Worm (Caenorhabditis elegans) whole organism, midembryonic: ENCODE measurements around the gene nstp-5.

Experiments
- T22C8.4 ChIP-seq: fragments of 200-800 bp; sonication (Bioruptor generic); IDR thresholded peaks from 2 replicates; pipeline ENCODE4 v1.3.6; 2022; ENCODE audit warnings: missing genetic modification characterization, missing compliant biosample characterization
- cog-1 ChIP-seq: sonication (generic microtip); optimal IDR thresholded peaks from 2 replicates; lab custom pipeline; 2016; ENCODE audit warnings: missing genetic modification characterization, missing compliant biosample characterization
- flt-1 ChIP-seq: fragments of 200-800 bp; sonication (Bioruptor generic); IDR thresholded peaks from 2 replicates; pipeline ENCODE4 v1.3.6; 2022; ENCODE audit warnings: missing genetic modification characterization, missing compliant biosample characterization
- klf-2 ChIP-seq: fragments of 200-800 bp; sonication (Bioruptor generic); conservative IDR thresholded peaks from 2 replicates; pipeline ENCODE4 v1.3.6; 2022; ENCODE audit warnings: missing genetic modification reagents, missing genetic modification characterization, missing compliant biosample characterization
- med-1 ChIP-seq: sonication (generic microtip); optimal IDR thresholded peaks from 2 replicates; lab custom pipeline; 2017; ENCODE audit warnings: missing genetic modification characterization, mild to moderate bottlenecking, missing compliant biosample characterization, antibody characterized with exemption, missing genetic modification reagents; ENCODE audit not compliant: insufficient read depth
- ref-1 ChIP-seq: fragments of 200-800 bp; sonication (Bioruptor generic); conservative IDR thresholded peaks from 2 replicates; pipeline ENCODE4 v1.3.6; 2022; ENCODE audit warnings: missing genetic modification reagents, missing genetic modification characterization, missing compliant biosample characterization
- tab-1 ChIP-seq: fragments of 200-800 bp; sonication (Bioruptor generic); IDR thresholded peaks from 2 replicates; pipeline ENCODE4 v1.3.6; 2022; ENCODE audit warnings: missing genetic modification characterization, missing compliant biosample characterization
- ztf-23 ChIP-seq: fragments of 200-800 bp; sonication (Bioruptor generic); IDR thresholded peaks from 2 replicates; pipeline ENCODE4 v1.3.6; 2022; ENCODE audit warnings: missing genetic modification reagents, missing genetic modification characterization, missing compliant biosample characterization
- ztf-29 ChIP-seq: fragments of 200-800 bp; sonication (Bioruptor generic); IDR thresholded peaks from 2 replicates; pipeline ENCODE4 v1.3.6; 2022; ENCODE audit warnings: missing genetic modification reagents, missing genetic modification characterization, missing compliant biosample characterization

nstp-5 gene

DNA sequence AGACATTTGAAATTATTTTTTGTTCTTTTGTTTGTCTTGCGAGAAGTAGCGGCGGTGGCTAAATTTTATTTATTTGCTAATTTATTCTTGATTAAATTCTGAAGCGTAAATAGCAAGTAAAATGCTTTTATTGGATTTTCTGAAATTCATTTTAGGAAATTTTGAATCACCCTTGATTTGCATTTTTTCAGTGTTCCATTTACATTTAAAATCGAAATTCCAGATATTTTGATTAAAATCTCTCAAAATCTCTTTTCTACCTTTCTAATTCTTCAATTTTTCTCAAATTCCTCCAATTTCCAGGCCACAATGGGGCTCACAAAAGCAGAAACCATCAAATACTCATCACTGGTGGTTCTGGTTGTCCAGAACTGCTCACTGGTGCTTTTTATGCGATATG is at the start of gene nstp-5:
TSS of gene nstp-5 (plus strand) at position 301 of the 400 bp plus-strand sequence.
- no peak for TF ChIP-seq ztf-23 (GFP tag; lab: Robert Waterston, UW)
- TF ChIP-seq ztf-29 (GFP tag; lab: Robert Waterston, UW): no peak
- no peak for TF ChIP-seq cog-1 (tag; lab: Kevin White, UChicago)
- TF ChIP-seq tab-1 (GFP tag; lab: Robert Waterston, UW): no peak
- no peak for TF ChIP-seq flt-1
- TF ChIP-seq ref-1 (GFP tag; lab: Robert Waterston, UW): no peak
- TF ChIP-seq med-1 (GFP tag; lab: Kevin White, UChicago): no peak
- TF ChIP-seq T22C8.4 (GFP tag; lab: Robert Waterston, UW): no peak
- TF ChIP-seq klf-2 (GFP tag; lab: Robert Waterston, UW): no peak

DNA sequence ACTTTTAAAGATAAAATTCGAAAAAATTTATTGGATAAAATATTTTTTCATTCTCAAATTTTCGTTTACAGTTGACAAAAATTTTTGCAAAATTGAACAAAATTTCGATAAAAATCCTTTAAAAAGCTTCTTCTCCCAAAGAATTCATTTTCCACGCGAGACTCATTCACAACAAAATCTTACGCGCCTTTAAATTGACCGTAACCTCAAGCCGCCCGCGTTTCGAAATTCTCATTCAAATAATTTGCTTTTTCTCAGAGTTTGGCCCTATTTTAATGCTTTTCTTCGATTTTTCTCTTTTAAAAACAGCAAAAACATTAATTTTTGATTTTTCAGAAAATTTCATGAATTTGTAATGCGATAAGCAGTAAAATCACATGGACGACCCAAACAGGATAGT is 49.8 kb upstream of the nstp-5 start, which contains the start of gene F07C6.4:
TSS of gene F07C6.4 (plus strand) at position 330 of the 400 bp plus-strand sequence.
- TF ChIP-seq ztf-23 (GFP tag; lab: Robert Waterston, UW) (no peak), T22C8.4 (GFP tag; lab: Robert Waterston, UW) (no peak), flt-1 (no peak), med-1 (GFP tag; lab: Kevin White, UChicago) (no peak), klf-2 (GFP tag; lab: Robert Waterston, UW) (no peak), cog-1 (tag; lab: Kevin White, UChicago) (no peak), ztf-29 (GFP tag; lab: Robert Waterston, UW) (no peak), tab-1 (GFP tag; lab: Robert Waterston, UW) (no peak), ref-1 (GFP tag; lab: Robert Waterston, UW) (no peak)

DNA sequence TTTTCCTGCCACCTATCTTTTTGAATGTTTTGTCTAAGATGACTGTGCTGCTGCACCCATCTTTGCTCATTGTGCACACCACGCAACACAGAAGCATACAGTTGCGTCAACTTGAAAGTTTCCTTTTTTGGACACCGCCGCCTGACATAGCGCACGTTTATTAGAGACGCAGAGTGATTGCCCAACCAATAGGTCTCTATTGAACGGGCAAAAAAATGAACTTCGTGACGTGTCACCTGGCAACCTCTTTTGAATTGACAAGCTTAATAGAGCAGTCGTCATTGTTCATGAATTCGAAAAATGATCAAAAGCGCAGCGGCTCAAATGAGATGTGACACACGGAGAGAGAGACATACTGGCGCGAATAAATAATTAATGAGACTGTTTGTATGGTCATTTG is 43.8 kb upstream of the nstp-5 start:
- TF ChIP-seq klf-2 (GFP tag; lab: Robert Waterston, UW) (no peak), ztf-23 (GFP tag; lab: Robert Waterston, UW) (no peak), tab-1 (GFP tag; lab: Robert Waterston, UW) (no peak), ztf-29 (GFP tag; lab: Robert Waterston, UW) (no peak), ref-1 (GFP tag; lab: Robert Waterston, UW) (no peak), med-1 (GFP tag; lab: Kevin White, UChicago) (no peak), T22C8.4 (GFP tag; lab: Robert Waterston, UW) (no peak), cog-1 (tag; lab: Kevin White, UChicago) (no peak), flt-1 (no peak)

DNA sequence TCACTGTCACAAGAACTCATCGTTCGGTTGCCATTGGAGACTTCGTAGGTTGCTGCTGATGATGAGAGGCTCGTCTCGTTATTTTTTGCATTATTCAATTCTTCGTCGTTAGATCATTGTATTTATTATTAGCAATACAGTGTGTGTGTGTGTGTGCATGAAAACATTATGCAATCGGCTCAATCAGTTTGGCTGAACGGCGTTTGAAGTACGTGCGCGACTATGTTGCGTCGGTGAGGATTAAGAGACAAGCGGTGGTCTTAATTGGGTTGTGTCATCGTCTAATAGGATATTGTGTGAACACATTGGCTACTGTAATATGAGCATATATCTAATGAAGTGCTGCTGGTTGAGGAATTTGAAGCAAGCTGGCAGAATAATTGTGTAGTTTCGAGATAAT is 41.5 kb upstream of the nstp-5 start:
- TF ChIP-seq flt-1: no peak
- TF ChIP-seq ztf-29 (GFP tag; lab: Robert Waterston, UW): no peak
- TF ChIP-seq tab-1 (GFP tag; lab: Robert Waterston, UW): no peak
- TF ChIP-seq ref-1 (GFP tag; lab: Robert Waterston, UW): no peak
- no peak for TF ChIP-seq klf-2 (GFP tag; lab: Robert Waterston, UW)
- no peak for TF ChIP-seq cog-1 (tag; lab: Kevin White, UChicago)
- no peak for TF ChIP-seq ztf-23 (GFP tag; lab: Robert Waterston, UW)
- no peak for TF ChIP-seq T22C8.4 (GFP tag; lab: Robert Waterston, UW)
- TF ChIP-seq med-1 (GFP tag; lab: Kevin White, UChicago): no peak

ce11 chrIV:12816636-12817035 is 38.7 kb upstream of the nstp-5 start:
- TF ChIP-seq T22C8.4 (GFP tag; lab: Robert Waterston, UW): no peak
- no peak for TF ChIP-seq tab-1 (GFP tag; lab: Robert Waterston, UW)
- no peak for TF ChIP-seq ztf-29 (GFP tag; lab: Robert Waterston, UW)
- TF ChIP-seq flt-1: no peak
- TF ChIP-seq med-1 (GFP tag; lab: Kevin White, UChicago): no peak
- no peak for TF ChIP-seq cog-1 (tag; lab: Kevin White, UChicago)
- no peak for TF ChIP-seq ref-1 (GFP tag; lab: Robert Waterston, UW)
- no peak for TF ChIP-seq ztf-23 (GFP tag; lab: Robert Waterston, UW)
- TF ChIP-seq klf-2 (GFP tag; lab: Robert Waterston, UW): no peak

DNA sequence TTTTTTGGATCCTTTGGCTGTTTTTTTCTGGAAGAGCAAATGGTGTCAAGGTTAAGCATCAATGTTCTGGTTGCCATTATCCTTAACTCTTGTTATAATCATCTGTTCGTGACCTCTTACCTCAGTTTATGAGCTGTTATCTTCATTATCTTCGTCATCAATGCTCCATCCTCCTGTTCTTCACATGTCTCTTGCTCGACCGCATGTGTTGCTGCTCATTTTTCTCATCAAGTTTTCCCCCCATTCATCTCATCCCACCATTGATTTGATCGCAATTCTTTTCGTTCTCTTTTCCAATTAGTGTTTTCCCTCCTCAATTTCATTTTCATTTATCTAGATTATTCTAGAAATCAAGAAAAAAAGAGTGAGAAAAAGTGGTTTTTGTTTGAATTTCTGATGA is 37.8 kb upstream of the nstp-5 start:
- TF ChIP-seq klf-2 (GFP tag; lab: Robert Waterston, UW): no peak
- no peak for TF ChIP-seq ref-1 (GFP tag; lab: Robert Waterston, UW)
- no peak for TF ChIP-seq cog-1 (tag; lab: Kevin White, UChicago)
- TF ChIP-seq med-1 (GFP tag; lab: Kevin White, UChicago): no peak
- TF ChIP-seq T22C8.4 (GFP tag; lab: Robert Waterston, UW): no peak
- no peak for TF ChIP-seq flt-1

DNA sequence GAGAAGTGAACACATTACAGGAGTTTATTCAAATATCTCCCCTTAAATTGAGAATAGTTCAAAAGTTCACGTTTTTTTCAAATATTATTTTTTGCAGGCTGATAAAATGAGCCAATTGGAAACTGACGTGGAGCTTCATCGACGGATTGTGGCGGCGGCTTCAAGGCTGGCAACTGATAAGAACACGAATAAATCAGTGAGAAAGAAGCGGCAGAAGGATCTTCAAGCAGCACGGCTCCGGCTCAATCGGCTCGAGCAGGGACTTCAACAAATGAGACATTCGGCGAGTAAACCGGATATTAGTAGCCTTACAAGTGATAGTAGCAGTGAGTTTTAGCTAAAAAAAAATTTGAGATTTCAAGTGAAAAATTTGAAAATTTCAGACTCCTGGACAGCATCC is 30.0 kb upstream of the nstp-5 start, which contains the start of gene M02B1.4:
TSS of gene M02B1.4 (minus strand) at position 9 of the 400 bp plus-strand sequence.
- TF ChIP-seq cog-1 (tag; lab: Kevin White, UChicago) (no peak), ref-1 (GFP tag; lab: Robert Waterston, UW) (no peak), T22C8.4 (GFP tag; lab: Robert Waterston, UW) (no peak), ztf-29 (GFP tag; lab: Robert Waterston, UW) (no peak)

DNA sequence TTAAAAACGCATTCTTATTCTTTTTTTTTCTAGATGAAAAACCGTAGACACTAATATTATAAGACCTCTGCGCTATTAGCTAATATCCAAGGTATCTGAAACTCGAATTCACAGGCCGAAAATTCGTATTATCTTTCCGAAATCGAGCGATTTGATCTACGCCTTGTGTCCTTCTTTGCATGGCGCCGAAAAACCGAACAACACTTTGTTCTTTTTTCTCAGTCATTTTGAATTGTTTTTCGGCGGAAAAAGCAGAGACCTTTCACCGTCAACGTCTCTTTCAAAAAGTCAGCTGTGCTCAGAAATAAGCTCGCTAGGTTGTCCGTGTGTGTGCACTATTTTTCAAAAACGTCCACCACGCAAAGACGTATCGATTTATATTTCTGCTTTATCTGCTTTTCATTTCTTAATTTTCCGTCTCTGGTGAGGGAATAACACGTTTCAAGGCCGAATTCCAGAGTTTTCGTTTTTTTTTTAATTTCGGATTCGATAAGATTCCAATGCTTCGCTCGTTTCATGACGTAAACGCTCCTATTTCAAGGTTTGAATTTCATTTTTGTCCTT is 24.4 kb upstream of the nstp-5 start:
- TF ChIP-seq T22C8.4 (GFP tag; lab: Robert Waterston, UW): no peak
- TF ChIP-seq ref-1 (GFP tag; lab: Robert Waterston, UW): no peak
- TF ChIP-seq ztf-23 (GFP tag; lab: Robert Waterston, UW): no peak
- TF ChIP-seq flt-1: no peak
- no peak for TF ChIP-seq cog-1 (tag; lab: Kevin White, UChicago)
- no peak for TF ChIP-seq klf-2 (GFP tag; lab: Robert Waterston, UW)
- TF ChIP-seq ztf-29 (GFP tag; lab: Robert Waterston, UW): no peak
- no peak for TF ChIP-seq tab-1 (GFP tag; lab: Robert Waterston, UW)
- no peak for TF ChIP-seq med-1 (GFP tag; lab: Kevin White, UChicago)
